Fruit fly (Drosophila melanogaster) whole organism, embryonic: Measurements from ENCODE around the gene apn.
A peak's percentile ranks its signal among the peaks of the same experiment; 100 is the strongest.

Experiments used
- Aef1 ChIP-seq: fragments of 200-800 bp; sonication (Bioruptor generic); IDR thresholded peaks from 3 replicates; pipeline ENCODE4 v1.3.6; 2022; ENCODE audit warnings: missing biosample characterization, missing genetic modification characterization
- Atf6 ChIP-seq: fragments of 200-800 bp; sonication (Bioruptor generic); IDR thresholded peaks from 2 replicates; pipeline ENCODE4 v1.3.6; 2022; ENCODE audit warnings: missing biosample characterization, missing genetic modification characterization
- Bteb2 ChIP-seq: fragments of 200-800 bp; sonication (Bioruptor generic); optimal IDR thresholded peaks from 2 replicates; lab custom pipeline; 2016; ENCODE audit warnings: missing biosample characterization, missing genetic modification characterization
- CG10147 ChIP-seq: fragments of 200-800 bp; sonication (Bioruptor generic); optimal IDR thresholded peaks from 2 replicates; lab custom pipeline; 2019; ENCODE audit warnings: missing biosample characterization, mild to moderate bottlenecking, missing genetic modification characterization, moderate library complexity
- CG10321 ChIP-seq: fragments of 200-800 bp; sonication (Bioruptor generic); IDR thresholded peaks from 2 replicates; pipeline ENCODE4 v1.3.6; 2022; ENCODE audit warnings: missing biosample characterization, missing genetic modification characterization
- CG11504 ChIP-seq: fragments of 200-800 bp; sonication (Bioruptor generic); optimal IDR thresholded peaks from 3 replicates; lab custom pipeline; 2019; ENCODE audit warnings: missing biosample characterization, mild to moderate bottlenecking, missing genetic modification characterization, moderate library complexity
- CG11723 ChIP-seq: fragments of 200-800 bp; sonication (Bioruptor generic); optimal IDR thresholded peaks from 2 replicates; lab custom pipeline; 2017; ENCODE audit warnings: missing biosample characterization, mild to moderate bottlenecking, missing genetic modification characterization
- CG12299 ChIP-seq: fragments of 200-800 bp; sonication (Bioruptor generic); optimal IDR thresholded peaks from 2 replicates; lab custom pipeline; 2018; ENCODE audit warnings: missing biosample characterization, mild to moderate bottlenecking, missing genetic modification characterization
- CG14860 ChIP-seq: fragments of 200-800 bp; sonication (Bioruptor generic); IDR thresholded peaks from 3 replicates; pipeline ENCODE4 v1.3.6; 2022; ENCODE audit warnings: missing biosample characterization, missing genetic modification characterization; ENCODE audit not compliant: partially characterized antibody
- CG15011 ChIP-seq: fragments of 200-800 bp; sonication (Bioruptor generic); optimal IDR thresholded peaks from 3 replicates; lab custom pipeline; 2018; ENCODE audit warnings: missing biosample characterization, mild to moderate bottlenecking, missing genetic modification characterization
- CG2120 ChIP-seq: fragments of 200-800 bp; sonication (Bioruptor generic); optimal IDR thresholded peaks from 3 replicates; lab custom pipeline; 2016; ENCODE audit warnings: missing biosample characterization, missing genetic modification characterization
- CG31224 ChIP-seq: fragments of 200-800 bp; sonication (Bioruptor generic); IDR thresholded peaks from 2 replicates; pipeline ENCODE4 v1.3.6; 2022; ENCODE audit warnings: missing biosample characterization, missing genetic modification characterization
- CG3281 ChIP-seq: fragments of 200-800 bp; sonication (Bioruptor generic); optimal IDR thresholded peaks from 3 replicates; lab custom pipeline; 2017; ENCODE audit warnings: missing biosample characterization, mild to moderate bottlenecking, missing genetic modification characterization
- CG42726 ChIP-seq: fragments of 200-800 bp; sonication (Bioruptor generic); IDR thresholded peaks from 2 replicates; pipeline ENCODE4 v1.3.6; 2022; ENCODE audit warnings: missing biosample characterization, missing genetic modification characterization; ENCODE audit not compliant: partially characterized antibody
- CG4328 ChIP-seq: fragments of 200-800 bp; sonication (Bioruptor generic); optimal IDR thresholded peaks from 3 replicates; lab custom pipeline; 2017; ENCODE audit warnings: missing biosample characterization, missing genetic modification reagents, missing genetic modification characterization
- CG4404 ChIP-seq: fragments of 200-800 bp; sonication (Bioruptor generic); IDR thresholded peaks from 2 replicates; pipeline ENCODE4 v1.3.6; 2022; ENCODE audit warnings: missing biosample characterization, missing genetic modification characterization
- CG4617 ChIP-seq: fragments of 200-800 bp; sonication (Bioruptor generic); optimal IDR thresholded peaks from 3 replicates; lab custom pipeline; 2016; ENCODE audit warnings: missing biosample characterization, missing genetic modification characterization, borderline replicate concordance
- CG6765 ChIP-seq: fragments of 200-800 bp; sonication (Bioruptor generic); optimal IDR thresholded peaks from 3 replicates; lab custom pipeline; 2017; ENCODE audit warnings: missing biosample characterization, mild to moderate bottlenecking, missing genetic modification characterization
- CG6854 ChIP-seq: fragments of 200-800 bp; sonication (Bioruptor generic); optimal IDR thresholded peaks from 3 replicates; lab custom pipeline; 2017; ENCODE audit warnings: missing biosample characterization, mild to moderate bottlenecking, missing genetic modification characterization
- Dip3 ChIP-seq: fragments of 200-800 bp; sonication (Bioruptor generic); optimal IDR thresholded peaks from 3 replicates; lab custom pipeline; 2016; ENCODE audit warnings: missing biosample characterization, missing genetic modification characterization
- E2f1 ChIP-seq: fragments of 200-800 bp; sonication (Bioruptor generic); IDR thresholded peaks from 2 replicates; pipeline ENCODE4 v1.3.6; 2022; ENCODE audit warnings: missing biosample characterization, missing genetic modification characterization
- H15 ChIP-seq: fragments of 200-800 bp; sonication (Bioruptor generic); IDR thresholded peaks from 3 replicates; pipeline ENCODE4 v1.3.6; 2022; ENCODE audit warnings: missing biosample characterization, missing genetic modification characterization
- HmgZ ChIP-seq: fragments of 200-800 bp; sonication (Bioruptor generic); optimal IDR thresholded peaks from 2 replicates; lab custom pipeline; 2018; ENCODE audit warnings: missing biosample characterization, mild to moderate bottlenecking, missing genetic modification characterization
- Mrtf ChIP-seq: fragments of 200-800 bp; sonication (Bioruptor generic); IDR thresholded peaks from 3 replicates; pipeline ENCODE4 v1.3.6; 2022; ENCODE audit warnings: missing biosample characterization, missing genetic modification characterization
- Ptx1 ChIP-seq: fragments of 200-800 bp; sonication (Bioruptor generic); IDR thresholded peaks from 2 replicates; pipeline ENCODE4 v1.3.6; 2022; ENCODE audit warnings: missing biosample characterization, missing genetic modification characterization
- Ravus ChIP-seq: fragments of 200-800 bp; sonication (Bioruptor generic); IDR thresholded peaks from 2 replicates; pipeline ENCODE4 v1.3.6; 2022; ENCODE audit warnings: missing biosample characterization, missing genetic modification characterization
- Sry-β ChIP-seq: fragments of 200-800 bp; sonication (Bioruptor generic); optimal IDR thresholded peaks from 2 replicates; lab custom pipeline; 2018; ENCODE audit warnings: missing biosample characterization, mild to moderate bottlenecking, missing genetic modification characterization, moderate library complexity
- croc ChIP-seq: fragments of 200-800 bp; sonication (Bioruptor generic); conservative IDR thresholded peaks from 3 replicates; pipeline ENCODE4 v1.3.6; 2022; ENCODE audit warnings: missing biosample characterization, missing genetic modification characterization
- crp ChIP-seq, 2 experiments: fragments of 200-800 bp; sonication (Bioruptor generic); optimal IDR thresholded peaks; 2 replicates in 1 of 2; 3 replicates in 1 of 2; lab custom pipeline; 2017; ENCODE audit warnings: missing biosample characterization in 2 of 2, missing genetic modification characterization in 2 of 2, mild to moderate bottlenecking in 1 of 2, moderate library complexity in 1 of 2
- cwo ChIP-seq: fragments of 200-800 bp; sonication (Bioruptor generic); optimal IDR thresholded peaks from 3 replicates; lab custom pipeline; 2017; ENCODE audit warnings: missing biosample characterization, missing genetic modification characterization, mild to moderate bottlenecking, moderate library complexity, missing genetic modification reagents
- dan ChIP-seq: fragments of 200-800 bp; sonication (Bioruptor generic); IDR thresholded peaks from 2 replicates; pipeline ENCODE4 v1.3.6; 2022; ENCODE audit warnings: missing biosample characterization, missing genetic modification characterization
- esg ChIP-seq: fragments of 200-800 bp; sonication (Bioruptor generic); conservative IDR thresholded peaks from 2 replicates; pipeline ENCODE4 v1.3.6; 2022; ENCODE audit warnings: missing biosample characterization, missing genetic modification characterization
- fd96Cb ChIP-seq: fragments of 200-800 bp; sonication (Bioruptor generic); optimal IDR thresholded peaks from 2 replicates; lab custom pipeline; 2018; ENCODE audit warnings: missing biosample characterization, mild to moderate bottlenecking, missing genetic modification characterization, moderate library complexity
- gsb ChIP-seq: fragments of 200-800 bp; sonication (Bioruptor generic); IDR thresholded peaks from 2 replicates; pipeline ENCODE4 v1.3.6; 2022; ENCODE audit warnings: missing biosample characterization, missing genetic modification characterization
- h ChIP-seq: fragments of >200 bp; optimal IDR thresholded peaks from 2 replicates; lab custom pipeline; 2017
- hbn ChIP-seq: fragments of 200-800 bp; sonication (Bioruptor generic); IDR thresholded peaks from 2 replicates; pipeline ENCODE4 v1.3.6; 2022; ENCODE audit warnings: missing biosample characterization, missing genetic modification characterization; ENCODE audit not compliant: partially characterized antibody
- knrl ChIP-seq: fragments of 200-800 bp; sonication (Bioruptor generic); IDR thresholded peaks from 3 replicates; pipeline ENCODE4 v1.3.6; 2022; ENCODE audit warnings: missing biosample characterization, missing genetic modification characterization; ENCODE audit not compliant: partially characterized antibody
- pnt ChIP-seq: fragments of 200-800 bp; sonication (Bioruptor generic); optimal IDR thresholded peaks from 3 replicates; lab custom pipeline; 2016; ENCODE audit warnings: missing biosample characterization, missing genetic modification characterization
- prd ChIP-seq, 3 experiments: fragments of >200 bp in 2 of 3; fragments of 200-800 bp in 1 of 3; sonication (Bioruptor generic) in 1 of 3; optimal IDR thresholded peaks in 2 of 3; IDR thresholded peaks in 1 of 3; 2 replicates in 2 of 3; 3 replicates in 1 of 3; pipeline versions ENCODE4 v1.3.6 to Lab custom; 2017 to 2022; ENCODE audit warnings: missing biosample characterization in 1 of 3, missing genetic modification characterization in 1 of 3
- pros ChIP-seq: fragments of 200-800 bp; sonication (Bioruptor generic); optimal IDR thresholded peaks from 3 replicates; lab custom pipeline; 2019; ENCODE audit warnings: missing biosample characterization, mild to moderate bottlenecking, missing genetic modification characterization, moderate library complexity
- ro ChIP-seq: fragments of 200-800 bp; sonication (Bioruptor generic); IDR thresholded peaks from 2 replicates; pipeline ENCODE4 v1.3.6; 2022; ENCODE audit warnings: missing biosample characterization, missing genetic modification characterization
- row ChIP-seq: fragments of 200-800 bp; sonication (Bioruptor generic); IDR thresholded peaks from 3 replicates; pipeline ENCODE4 v1.3.6; 2022; ENCODE audit warnings: missing biosample characterization, missing genetic modification characterization
- seq ChIP-seq: fragments of 200-800 bp; sonication (Bioruptor generic); IDR thresholded peaks from 2 replicates; pipeline ENCODE4 v1.3.6; 2022; ENCODE audit warnings: missing biosample characterization, missing genetic modification characterization
- slbo ChIP-seq: fragments of 200-800 bp; sonication (Bioruptor generic); IDR thresholded peaks from 2 replicates; pipeline ENCODE4 v1.3.6; 2022; ENCODE audit warnings: missing biosample characterization, missing genetic modification characterization
- ssp ChIP-seq: fragments of 200-800 bp; sonication (Bioruptor generic); IDR thresholded peaks from 2 replicates; pipeline ENCODE4 v1.3.6; 2022; ENCODE audit warnings: missing biosample characterization, missing genetic modification characterization
- sug ChIP-seq: fragments of 200-800 bp; optimal IDR thresholded peaks from 2 replicates; lab custom pipeline; 2019; ENCODE audit warnings: missing biosample characterization, mild to moderate bottlenecking, missing genetic modification characterization, moderate library complexity
- vvl ChIP-seq: fragments of 200-800 bp; sonication (Bioruptor generic); IDR thresholded peaks from 2 replicates; pipeline ENCODE4 v1.3.6; 2022; ENCODE audit warnings: missing biosample characterization, missing genetic modification characterization
- wek ChIP-seq: fragments of 200-800 bp; sonication (Bioruptor generic); optimal IDR thresholded peaks from 3 replicates; lab custom pipeline; 2018; ENCODE audit warnings: missing biosample characterization, mild to moderate bottlenecking, missing genetic modification characterization, moderate library complexity
- yki ChIP-seq: fragments of >200 bp; optimal IDR thresholded peaks from 3 replicates; lab custom pipeline; 2018
- zen2 ChIP-seq: fragments of 200-800 bp; sonication (Bioruptor generic); IDR thresholded peaks from 3 replicates; pipeline ENCODE4 v1.3.6; 2022; ENCODE audit warnings: missing biosample characterization, missing genetic modification characterization; ENCODE audit not compliant: partially characterized antibody
- zfh2 ChIP-seq: fragments of 200-800 bp; sonication (Bioruptor generic); optimal IDR thresholded peaks from 2 replicates; lab custom pipeline; 2016; ENCODE audit warnings: missing biosample characterization, missing genetic modification characterization

Gene apn

DNA sequence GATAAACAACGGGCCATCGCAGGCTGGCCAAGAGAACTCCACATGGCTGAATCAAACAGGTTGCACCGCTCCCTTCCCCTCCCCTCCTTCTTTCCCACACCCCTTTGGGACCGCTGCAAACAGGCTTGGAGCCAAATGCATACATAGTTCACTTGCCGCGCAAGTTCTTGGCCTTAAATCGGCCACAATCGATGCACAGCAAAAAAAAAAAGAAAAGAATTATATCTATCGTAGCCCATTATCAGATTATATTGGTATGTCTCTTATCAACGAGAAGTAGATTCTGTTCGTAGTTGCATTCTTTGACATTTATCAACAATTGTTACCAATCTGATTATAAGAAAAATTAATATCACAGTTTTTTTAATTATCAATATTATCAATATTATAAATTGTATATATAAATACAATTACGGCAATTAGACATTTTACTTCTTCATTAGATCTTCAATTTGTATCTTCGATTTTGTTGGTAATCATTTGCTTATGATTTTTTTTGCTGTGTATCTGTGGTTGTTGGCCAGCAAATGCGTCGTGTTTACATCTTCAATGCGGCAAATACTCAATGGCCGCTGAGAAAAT, 16.8 kb upstream of the apn start (continued):
- peak; percentile 14 for TF ChIP-seq CG10147 (GFP tag; lab: Kevin White, UChicago)
- TF ChIP-seq Bteb2 (GFP tag; lab: Kevin White, UChicago): no peak
- no peak for TF ChIP-seq Mrtf (GFP tag; lab: Robert Waterston, UW)
- TF ChIP-seq CG10321 (GFP tag; lab: Robert Waterston, UW): no peak
- TF ChIP-seq prd (optimal IDR thresholded peaks at IDR 0.05; lab: Kevin White, UChicago): no peak
- peak; percentile 18; the same call in 1 of the 3 replicates for TF ChIP-seq prd (GFP tag; IDR thresholded peaks at IDR 0.05; lab: Robert Waterston, UW)
- TF ChIP-seq seq (GFP tag; lab: Robert Waterston, UW): 0 out of 2 replicates have a peak, but pooled peaks have one; percentile 26
- TF ChIP-seq esg (GFP tag; lab: Robert Waterston, UW): no peak
- TF ChIP-seq pros: no peak
- no peak for TF ChIP-seq dan (GFP tag; lab: Robert Waterston, UW)
- TF ChIP-seq Atf6 (GFP tag; lab: Robert Waterston, UW): no peak
- TF ChIP-seq CG12299 (tag; lab: Kevin White, UChicago): no peak
- TF ChIP-seq CG4328 (GFP tag; lab: Kevin White, UChicago): no peak
- no peak for TF ChIP-seq ro (GFP tag; lab: Robert Waterston, UW)
- TF ChIP-seq CG14860: no peak
- no peak for TF ChIP-seq CG15011 (GFP tag; lab: Kevin White, UChicago)
- no peak for TF ChIP-seq pnt (GFP tag; lab: Kevin White, UChicago)
- TF ChIP-seq CG4404 (GFP tag; lab: Robert Waterston, UW): no peak
- TF ChIP-seq zfh2 (GFP tag; lab: Kevin White, UChicago): no peak
- TF ChIP-seq gsb (GFP tag; lab: Robert Waterston, UW): no peak
- TF ChIP-seq slbo (GFP tag; lab: Robert Waterston, UW): no peak
- no peak for TF ChIP-seq Dip3 (GFP tag; lab: Kevin White, UChicago)
- no peak for TF ChIP-seq knrl (GFP tag; lab: Robert Waterston, UW)
- TF ChIP-seq E2f1 (GFP tag; lab: Robert Waterston, UW): no peak
- TF ChIP-seq zen2: no peak
- peak; percentile 33; the same call in 2 of the 3 replicates for TF ChIP-seq row (GFP tag; lab: Robert Waterston, UW)
- TF ChIP-seq ssp: no peak
- TF ChIP-seq H15 (GFP tag; lab: Robert Waterston, UW): no peak
- TF ChIP-seq Ptx1 (GFP tag; lab: Robert Waterston, UW): no peak
- TF ChIP-seq Aef1 (GFP tag; lab: Robert Waterston, UW): no peak
- TF ChIP-seq HmgZ (tag; lab: Kevin White, UChicago): no peak
- no peak for TF ChIP-seq h
- no peak for TF ChIP-seq yki (lab: Kevin White, UChicago)
- TF ChIP-seq wek (GFP tag; lab: Kevin White, UChicago): no peak
- TF ChIP-seq CG11504 (tag; lab: Kevin White, UChicago): peak; percentile 75
- TF ChIP-seq Sry-β (GFP tag; lab: Kevin White, UChicago): peak; percentile 21
- no peak for TF ChIP-seq crp (GFP tag; optimal IDR thresholded peaks at IDR 0.05; lab: Kevin White, UChicago)
- TF ChIP-seq CG3281 (GFP tag; lab: Kevin White, UChicago): no peak
- TF ChIP-seq CG6765: no peak
- no peak for TF ChIP-seq CG31224
- no peak for TF ChIP-seq CG11723 (GFP tag; lab: Kevin White, UChicago)
- no peak for TF ChIP-seq Ravus (GFP tag; lab: Robert Waterston, UW)
- no peak for TF ChIP-seq hbn (GFP tag; lab: Robert Waterston, UW)
- TF ChIP-seq vvl (GFP tag; lab: Robert Waterston, UW): 0 out of 2 replicates have a peak, but pooled peaks have one; percentile 26
- no peak for TF ChIP-seq sug (tag; lab: Kevin White, UChicago)
- peak; percentile 13; the same call in 1 of the 3 replicates for TF ChIP-seq croc (GFP tag; lab: Robert Waterston, UW)
- no peak for TF ChIP-seq CG6854
- TF ChIP-seq CG42726 (GFP tag; lab: Robert Waterston, UW): no peak
- no peak for TF ChIP-seq CG4617 (GFP tag; lab: Kevin White, UChicago)
- TF ChIP-seq cwo (GFP tag; lab: Kevin White, UChicago): no peak
- TF ChIP-seq CG2120 (GFP tag; lab: Kevin White, UChicago): no peak
- peak; percentile 65 for TF ChIP-seq fd96Cb (tag; lab: Kevin White, UChicago)
